Worm (Caenorhabditis elegans) whole organism, midembryonic: Measurements from ENCODE around the gene oac-42.

Source experiments
- T22C8.4 ChIP-seq: fragments of 200-800 bp; sonication (Bioruptor generic); IDR thresholded peaks from 2 replicates; pipeline ENCODE4 v1.3.6; 2022; ENCODE audit warnings: missing genetic modification characterization, missing compliant biosample characterization
- cog-1 ChIP-seq: sonication (generic microtip); optimal IDR thresholded peaks from 2 replicates; lab custom pipeline; 2016; ENCODE audit warnings: missing genetic modification characterization, missing compliant biosample characterization
- flt-1 ChIP-seq: fragments of 200-800 bp; sonication (Bioruptor generic); IDR thresholded peaks from 2 replicates; pipeline ENCODE4 v1.3.6; 2022; ENCODE audit warnings: missing genetic modification characterization, missing compliant biosample characterization
- ref-1 ChIP-seq: fragments of 200-800 bp; sonication (Bioruptor generic); conservative IDR thresholded peaks from 2 replicates; pipeline ENCODE4 v1.3.6; 2022; ENCODE audit warnings: missing genetic modification reagents, missing genetic modification characterization, missing compliant biosample characterization
- tab-1 ChIP-seq: fragments of 200-800 bp; sonication (Bioruptor generic); IDR thresholded peaks from 2 replicates; pipeline ENCODE4 v1.3.6; 2022; ENCODE audit warnings: missing genetic modification characterization, missing compliant biosample characterization
- ztf-29 ChIP-seq: fragments of 200-800 bp; sonication (Bioruptor generic); IDR thresholded peaks from 2 replicates; pipeline ENCODE4 v1.3.6; 2022; ENCODE audit warnings: missing genetic modification reagents, missing genetic modification characterization, missing compliant biosample characterization

DNA sequence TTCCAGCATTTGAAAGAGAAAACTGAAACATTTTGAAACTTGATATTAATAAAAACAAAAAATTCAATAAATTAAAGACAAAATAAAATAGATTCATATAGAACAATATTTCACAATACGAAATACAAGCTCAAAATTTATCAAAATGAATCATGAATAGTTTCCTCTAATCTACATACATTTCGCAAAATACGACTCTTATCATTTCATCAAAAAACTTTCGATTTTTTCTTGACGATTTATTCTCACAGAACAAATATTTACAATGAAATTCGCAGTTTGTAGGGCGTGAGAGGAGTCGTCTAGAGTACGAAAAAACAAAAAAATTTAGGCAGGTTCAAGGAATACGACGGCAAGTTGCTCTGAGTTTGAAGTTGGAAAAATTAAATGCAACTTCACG is 5.5 kb upstream of the oac-42 start:
- no peak for TF ChIP-seq ref-1 (GFP tag; lab: Robert Waterston, UW)
- no peak for TF ChIP-seq cog-1 (tag; lab: Kevin White, UChicago)
- no peak for TF ChIP-seq T22C8.4 (GFP tag; lab: Robert Waterston, UW)
- TF ChIP-seq flt-1: no peak
- TF ChIP-seq tab-1 (GFP tag; lab: Robert Waterston, UW): no peak
- TF ChIP-seq ztf-29 (GFP tag; lab: Robert Waterston, UW): no peak
